Fruit fly (Drosophila melanogaster) whole organism, wandering third instar larva: ENCODE measurements around the gene CG12679.

ENCODE experiments used
- Abd-B ChIP-seq: fragments of >200 bp; optimal IDR thresholded peaks from 2 replicates; lab custom pipeline; 2017; ENCODE audit warnings: missing biosample characterization, missing genetic modification characterization
- CG32264 ChIP-seq: fragments of 200-800 bp; sonication (Bioruptor generic); optimal IDR thresholded peaks from 2 replicates; lab custom pipeline; 2016; ENCODE audit warnings: missing biosample characterization, missing genetic modification characterization
- CG9705 ChIP-seq: fragments of 200-800 bp; sonication (Bioruptor generic); optimal IDR thresholded peaks from 2 replicates; lab custom pipeline; 2018; ENCODE audit warnings: missing biosample characterization, mild to moderate bottlenecking, missing genetic modification characterization
- CrebA ChIP-seq: fragments of 200-800 bp; sonication (Bioruptor generic); optimal IDR thresholded peaks from 2 replicates; lab custom pipeline; 2016; ENCODE audit warnings: missing biosample characterization, mild to moderate bottlenecking, missing genetic modification characterization, borderline replicate concordance
- Dfd ChIP-seq: fragments of >200 bp; optimal IDR thresholded peaks from 2 replicates; lab custom pipeline; 2017; ENCODE audit warnings: missing biosample characterization, missing genetic modification characterization
- GATAd ChIP-seq: sonication (Bioruptor generic); optimal IDR thresholded peaks from 2 replicates; lab custom pipeline; 2016; ENCODE audit warnings: missing biosample characterization, missing genetic modification characterization
- HLH106 ChIP-seq: fragments of 200-800 bp; optimal IDR thresholded peaks from 3 replicates; lab custom pipeline; 2019; ENCODE audit warnings: missing biosample characterization, mild to moderate bottlenecking, missing genetic modification characterization, moderate library complexity
- Hnf4 ChIP-seq: fragments of 200-800 bp; sonication (Bioruptor generic); optimal IDR thresholded peaks from 2 replicates; lab custom pipeline; 2016; ENCODE audit warnings: missing biosample characterization, mild to moderate bottlenecking, missing genetic modification characterization
- Hr78 ChIP-seq: fragments of >200 bp; optimal IDR thresholded peaks from 2 replicates; lab custom pipeline; 2017; ENCODE audit warnings: missing biosample characterization, missing genetic modification characterization
- Hr83 ChIP-seq: fragments of 200-300 bp; sonication (Bioruptor generic); optimal IDR thresholded peaks from 2 replicates; lab custom pipeline; 2016; ENCODE audit warnings: missing biosample characterization, mild to moderate bottlenecking, missing genetic modification characterization, moderate library complexity; ENCODE audit not compliant: poor library complexity, severe bottlenecking
- Jra ChIP-seq: sonication (Bioruptor generic); optimal IDR thresholded peaks from 2 replicates; lab custom pipeline; 2016; ENCODE audit warnings: missing biosample characterization, missing genetic modification characterization
- Mio ChIP-seq: sonication (Bioruptor generic); optimal IDR thresholded peaks from 2 replicates; lab custom pipeline; 2016; ENCODE audit warnings: missing biosample characterization, missing genetic modification characterization
- OdsH ChIP-seq: fragments of 200-800 bp; sonication (Bioruptor generic); optimal IDR thresholded peaks from 2 replicates; lab custom pipeline; 2016; ENCODE audit warnings: missing biosample characterization, mild to moderate bottlenecking, missing genetic modification characterization
- Rel ChIP-seq, 2 experiments: fragments of 200-800 bp; sonication (Bioruptor generic) in 1 of 2; optimal IDR thresholded peaks; 2 replicates in 1 of 2; 3 replicates in 1 of 2; lab custom pipeline; 2016 to 2019; ENCODE audit warnings: mild to moderate bottlenecking in 2 of 2, missing biosample characterization in 2 of 2, missing genetic modification characterization in 2 of 2, moderate library complexity in 1 of 2
- Sp1 ChIP-seq: fragments of 200-800 bp; sonication (Bioruptor generic); optimal IDR thresholded peaks from 3 replicates; lab custom pipeline; 2019; ENCODE audit warnings: missing biosample characterization, mild to moderate bottlenecking, missing genetic modification characterization, moderate library complexity
- br ChIP-seq: fragments of 200-800 bp; sonication (Bioruptor generic); optimal IDR thresholded peaks from 2 replicates; lab custom pipeline; 2016; ENCODE audit warnings: missing biosample characterization, missing genetic modification characterization
- brk ChIP-seq: fragments of 200-800 bp; sonication (Bioruptor generic); optimal IDR thresholded peaks from 2 replicates; lab custom pipeline; 2016; ENCODE audit warnings: missing biosample characterization, mild to moderate bottlenecking, missing genetic modification characterization
- dl ChIP-seq, 2 experiments: fragments of 175-275, 200-275 bp in 1 of 2; fragments of 200-275 bp in 1 of 2; sonication (Bioruptor generic); optimal IDR thresholded peaks; lab custom pipeline; 2018; ENCODE audit warnings: mild to moderate bottlenecking in 2 of 2, missing biosample characterization in 2 of 2, missing genetic modification characterization in 2 of 2, moderate library complexity in 2 of 2; ENCODE audit not compliant: partially characterized antibody in 2 of 2, insufficient read depth in 1 of 2
- dmrt93B ChIP-seq: fragments of 200-800 bp; sonication (Bioruptor generic); optimal IDR thresholded peaks from 2 replicates; lab custom pipeline; 2018; ENCODE audit warnings: missing biosample characterization, mild to moderate bottlenecking, missing genetic modification characterization
- ey ChIP-seq: fragments of 200-800 bp; sonication (Bioruptor generic); optimal IDR thresholded peaks from 2 replicates; lab custom pipeline; 2016; ENCODE audit warnings: missing biosample characterization, missing genetic modification characterization
- foxo ChIP-seq, 2 experiments: fragments of 200-800 bp; sonication (Bioruptor generic); optimal IDR thresholded peaks; 2 replicates in 1 of 2; 3 replicates in 1 of 2; lab custom pipeline; 2016 to 2017; ENCODE audit warnings: missing biosample characterization in 2 of 2, missing genetic modification characterization in 2 of 2
- fru ChIP-seq: fragments of 200-800 bp; sonication (Bioruptor generic); optimal IDR thresholded peaks from 3 replicates; lab custom pipeline; 2016; ENCODE audit warnings: missing biosample characterization, mild to moderate bottlenecking, missing genetic modification characterization
- h ChIP-seq: fragments of 200-800 bp; sonication (Bioruptor generic); optimal IDR thresholded peaks from 3 replicates; lab custom pipeline; 2016; ENCODE audit warnings: missing biosample characterization, mild to moderate bottlenecking, missing genetic modification characterization
- jim ChIP-seq: fragments of 175-275, 200-325 bp; sonication (Bioruptor generic); optimal IDR thresholded peaks from 2 replicates; lab custom pipeline; 2016; ENCODE audit warnings: missing biosample characterization, mild to moderate bottlenecking, missing genetic modification characterization
- pan ChIP-seq: fragments of >200 bp; optimal IDR thresholded peaks from 2 replicates; lab custom pipeline; 2017
- psq ChIP-seq: fragments of 200-800 bp; sonication (Bioruptor generic); optimal IDR thresholded peaks from 3 replicates; lab custom pipeline; 2017; ENCODE audit warnings: missing biosample characterization, mild to moderate bottlenecking, missing genetic modification characterization, moderate library complexity
- sage ChIP-seq: fragments of 200-800 bp; sonication (Bioruptor generic); optimal IDR thresholded peaks from 2 replicates; lab custom pipeline; 2016; ENCODE audit warnings: missing biosample characterization, mild to moderate bottlenecking, missing genetic modification characterization
- tai ChIP-seq: sonication (Bioruptor generic); optimal IDR thresholded peaks from 2 replicates; lab custom pipeline; 2016; ENCODE audit warnings: missing biosample characterization, missing genetic modification characterization
- usp ChIP-seq: fragments of >200 bp; optimal IDR thresholded peaks from 2 replicates; lab custom pipeline; 2017; ENCODE audit warnings: missing biosample characterization, missing genetic modification characterization
- woc ChIP-seq: sonication (Bioruptor generic); optimal IDR thresholded peaks from 2 replicates; lab custom pipeline; 2016; ENCODE audit warnings: missing biosample characterization, mild to moderate bottlenecking, missing genetic modification characterization

Gene CG12679

DNA sequence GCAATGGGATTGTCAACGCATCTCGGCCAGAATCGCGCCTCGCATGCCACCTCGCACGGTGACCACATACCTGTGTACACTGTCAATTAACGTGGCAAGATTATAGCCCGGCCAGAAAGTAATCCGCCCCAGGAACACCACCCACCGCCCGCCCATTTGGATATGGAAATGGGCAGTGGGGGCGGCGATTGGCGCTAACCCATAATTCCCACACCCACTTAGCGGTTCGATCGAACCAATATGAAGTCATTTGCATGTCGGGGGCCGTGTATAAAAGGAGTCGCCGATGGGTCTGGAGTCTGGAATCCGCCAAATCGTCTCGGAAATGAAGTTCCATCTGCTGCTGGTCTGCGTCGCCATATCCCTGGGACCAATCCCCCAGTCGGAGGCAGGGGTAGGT, 39.1 kb upstream of the CG12679 start, which contains the start of gene Obp19a:
TSS of gene Obp19a (plus strand) at position 301 of the 400 bp plus-strand sequence.
- no peak for TF ChIP-seq usp (GFP tag; lab: Kevin White, UChicago)
- TF ChIP-seq sage, result no peak
- no peak for TF ChIP-seq woc (GFP tag; lab: Kevin White, UChicago)

DNA sequence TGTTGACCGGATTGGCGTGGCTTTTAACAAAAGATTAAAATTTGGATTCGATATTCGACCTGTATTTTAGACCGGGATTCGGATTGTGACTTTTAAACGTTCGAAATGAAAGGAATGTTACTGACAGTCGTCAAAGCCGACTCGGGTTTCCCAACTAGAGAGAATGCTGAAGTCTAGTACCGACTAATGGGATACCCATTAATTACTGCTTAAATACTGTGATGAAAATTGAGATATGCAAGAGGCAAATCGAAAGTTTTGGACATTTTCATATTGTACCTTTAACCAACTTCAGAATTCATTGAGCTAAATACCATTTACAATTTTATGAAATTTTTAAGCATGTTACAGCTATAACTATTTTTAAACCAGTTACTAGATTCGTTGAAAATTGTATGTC, 37.8 kb upstream of the CG12679 start, which contains the start of gene CG15458:
TSS of gene CG15458 (minus strand) at position 101 of the 400 bp plus-strand sequence.
- TF ChIP-seq brk (no peak), Mio (no peak), Abd-B (no peak)

DNA sequence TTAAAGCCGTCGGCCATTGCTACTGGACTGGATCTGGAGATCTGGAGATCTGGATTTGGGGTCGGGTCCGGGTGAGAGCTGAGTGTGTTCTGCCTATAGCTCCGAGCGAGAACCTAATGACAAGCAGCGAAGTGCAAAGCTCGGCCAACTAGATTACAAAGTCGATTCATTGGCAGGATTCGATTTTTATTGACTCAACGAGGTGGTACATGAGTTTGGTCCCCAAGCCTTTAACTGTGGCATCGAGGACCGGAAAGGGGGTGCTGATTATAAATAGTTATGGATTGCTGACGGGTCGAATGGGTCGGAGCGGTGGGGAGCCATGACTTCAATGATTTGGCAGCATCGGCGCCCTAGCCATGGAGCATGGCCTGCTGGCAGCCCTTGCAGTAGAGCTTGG, 37.2 kb upstream of the CG12679 start, which contains the start of gene CG15459:
TSS of gene CG15459 (minus strand) at position 101 of the 400 bp plus-strand sequence.
- no peak for TF ChIP-seq dmrt93B (GFP tag; lab: Kevin White, UChicago)
- no peak for TF ChIP-seq CG9705 (GFP tag; lab: Kevin White, UChicago)
- TF ChIP-seq usp (GFP tag; lab: Kevin White, UChicago), result no peak
- TF ChIP-seq OdsH, result no peak
- no peak for TF ChIP-seq dl (GFP tag; optimal IDR thresholded peaks at IDR 0.05; lab: Kevin White, UChicago; ENCODE audit: insufficient read depth in 1 of 2, partially characterized antibody in 2 of 2)
- no peak for TF ChIP-seq Sp1 (GFP tag; lab: Kevin White, UChicago)
- TF ChIP-seq Rel (GFP tag; optimal IDR thresholded peaks at IDR 0.05; lab: Kevin White, UChicago), result no peak
- no peak for TF ChIP-seq Rel (tag; optimal IDR thresholded peaks at IDR 0.05; lab: Kevin White, UChicago)
- no peak for TF ChIP-seq Jra (GFP tag; lab: Kevin White, UChicago)
- TF ChIP-seq Hr78 (GFP tag; lab: Kevin White, UChicago), result no peak

dm6 chrX:20411635-20412034, 35.3 kb upstream of the CG12679 start:
- TF ChIP-seq CrebA (GFP tag; lab: Kevin White, UChicago) (no peak), foxo (GFP tag; optimal IDR thresholded peaks at IDR 0.05; lab: Kevin White, UChicago) (no peak), Hr83 (GFP tag; lab: Kevin White, UChicago) (no peak), CG32264 (no peak), Hnf4 (GFP tag; lab: Kevin White, UChicago) (no peak), psq (GFP tag; lab: Kevin White, UChicago) (no peak), Rel (GFP tag; optimal IDR thresholded peaks at IDR 0.05; lab: Kevin White, UChicago) (no peak), Rel (tag; optimal IDR thresholded peaks at IDR 0.05; lab: Kevin White, UChicago) (no peak), Hr78 (GFP tag; lab: Kevin White, UChicago) (no peak), Abd-B (no peak), GATAd (no peak)
- TF ChIP-seq, all 38 proteins: peak for 0

DNA sequence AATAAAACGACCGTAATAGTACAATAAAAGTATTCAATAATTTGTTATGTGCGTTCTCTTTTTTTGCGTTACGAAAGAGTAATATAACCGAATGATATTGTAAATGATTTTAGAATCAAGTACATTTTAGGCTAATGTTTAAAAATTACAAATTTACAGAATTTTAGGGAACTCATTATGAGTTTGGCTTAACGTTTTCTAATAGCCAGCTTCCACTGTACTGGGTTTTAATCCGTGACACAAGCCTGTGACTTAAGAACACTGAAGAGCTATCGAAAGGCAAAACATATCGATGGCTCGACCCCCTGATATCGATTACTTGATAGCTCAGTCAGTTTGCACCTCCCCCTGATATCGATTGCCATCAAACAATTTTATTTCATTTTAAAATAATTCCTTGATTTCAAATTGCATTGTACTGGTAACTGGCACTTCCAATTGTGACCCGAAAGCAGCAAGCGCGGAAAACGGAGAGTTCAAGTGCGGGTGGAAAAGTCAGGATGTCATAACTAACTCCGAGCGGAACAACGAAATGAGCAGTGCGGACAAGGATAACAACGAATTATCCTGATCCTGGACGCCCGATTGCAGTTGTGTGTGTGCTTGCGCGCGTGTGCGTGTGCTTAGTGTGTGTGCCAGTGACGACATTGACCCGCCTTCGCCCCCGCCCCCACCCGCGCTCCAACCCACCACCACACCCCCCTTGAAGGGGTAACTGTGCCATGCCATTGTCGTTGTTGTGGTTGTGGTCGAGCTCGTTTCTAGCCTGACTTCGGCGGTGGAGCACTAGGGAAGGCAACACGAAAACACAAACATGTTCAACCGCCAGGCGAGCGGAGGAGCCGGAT, 18.0 kb upstream of the CG12679 start, which contains the start of gene HERC2:
TSS of gene HERC2 (plus strand) at position 330 of the 848 bp plus-strand sequence.
- TF ChIP-seq fru (GFP tag; lab: Kevin White, UChicago) (peak; percentile 21), dmrt93B (GFP tag; lab: Kevin White, UChicago) (no peak), psq (GFP tag; lab: Kevin White, UChicago) (peak; percentile 28), Abd-B (no peak), HLH106 (tag; lab: Kevin White, UChicago) (peak; percentile 68), CrebA (GFP tag; lab: Kevin White, UChicago) (no peak), br (GFP tag; lab: Kevin White, UChicago) (no peak), foxo (GFP tag; optimal IDR thresholded peaks at IDR 0.05; lab: Kevin White, UChicago) (peak in 1 of 2 experiments; percentile 52), CG32264 (no peak), jim (GFP tag; lab: Kevin White, UChicago) (no peak), Dfd (GFP tag; lab: Kevin White, UChicago) (no peak), Sp1 (GFP tag; lab: Kevin White, UChicago) (peak; percentile 20), tai (GFP tag; lab: Kevin White, UChicago) (no peak), ey (GFP tag; lab: Kevin White, UChicago) (peak; percentile 51), sage (no peak), h (peak; percentile 40), Jra (GFP tag; lab: Kevin White, UChicago) (no peak), usp (GFP tag; lab: Kevin White, UChicago) (no peak), Hr83 (GFP tag; lab: Kevin White, UChicago) (peak; percentile 2), pan (lab: Kevin White, UChicago) (no peak), woc (GFP tag; lab: Kevin White, UChicago) (peak; percentile 68), dl (GFP tag; optimal IDR thresholded peaks at IDR 0.05; lab: Kevin White, UChicago; ENCODE audit: insufficient read depth in 1 of 2, partially characterized antibody in 2 of 2) (no peak)
- TF ChIP-seq, all 38 proteins: peak for 9
